Worm (Caenorhabditis elegans) whole organism, late embryonic: Measurements from ENCODE around the gene Y57G11C.46.

Experiments
- fax-1 ChIP-seq: sonication (generic microtip); optimal IDR thresholded peaks from 2 replicates; lab custom pipeline; 2016; ENCODE audit warnings: missing genotype, missing genetic modification characterization, missing compliant biosample characterization
- pag-3 ChIP-seq: sonication (generic microtip); optimal IDR thresholded peaks from 2 replicates; lab custom pipeline; 2016; ENCODE audit warnings: missing compliant biosample characterization, missing genetic modification characterization, borderline replicate concordance
- pha-4 ChIP-seq: fragments of 150-350 bp; optimal IDR thresholded peaks from 2 replicates; lab custom pipeline; 2018; ENCODE audit warnings: missing biosample characterization, missing genetic modification reagents, missing genetic modification characterization
- ref-2 ChIP-seq: sonication (generic microtip); optimal IDR thresholded peaks from 2 replicates; lab custom pipeline; 2016; ENCODE audit warnings: missing genetic modification characterization, missing compliant biosample characterization
- tbx-2 ChIP-seq: sonication (generic microtip); optimal IDR thresholded peaks from 2 replicates; lab custom pipeline; 2016; ENCODE audit warnings: missing genetic modification characterization, missing compliant biosample characterization
- tbx-7 ChIP-seq: sonication (generic microtip); optimal IDR thresholded peaks from 2 replicates; lab custom pipeline; 2016; ENCODE audit warnings: missing genotype, missing genetic modification characterization, missing compliant biosample characterization

ce11 chrIV:14806903-14807302 is 9.3 kb downstream of the Y57G11C.46 start, which contains the start of gene oig-5:
- TF ChIP-seq tbx-7 (tag; lab: Kevin White, UChicago), result no peak
- no peak for TF ChIP-seq pha-4 (tag; lab: Kevin White, UChicago)
- no peak for TF ChIP-seq tbx-2 (tag; lab: Kevin White, UChicago)
- TF ChIP-seq ref-2 (tag; lab: Kevin White, UChicago), result no peak
- no peak for TF ChIP-seq pag-3
- TF ChIP-seq fax-1 (tag; lab: Kevin White, UChicago), result no peak
